Worm (Caenorhabditis elegans) whole organism, midembryonic: ENCODE results near the gene pgl-3.

Experiments
- T22C8.4 ChIP-seq: fragments of 200-800 bp; sonication (Bioruptor generic); IDR thresholded peaks from 2 replicates; pipeline ENCODE4 v1.3.6; 2022; ENCODE audit warnings: missing genetic modification characterization, missing compliant biosample characterization
- cog-1 ChIP-seq: sonication (generic microtip); optimal IDR thresholded peaks from 2 replicates; lab custom pipeline; 2016; ENCODE audit warnings: missing genetic modification characterization, missing compliant biosample characterization
- flt-1 ChIP-seq: fragments of 200-800 bp; sonication (Bioruptor generic); IDR thresholded peaks from 2 replicates; pipeline ENCODE4 v1.3.6; 2022; ENCODE audit warnings: missing genetic modification characterization, missing compliant biosample characterization
- klf-2 ChIP-seq: fragments of 200-800 bp; sonication (Bioruptor generic); conservative IDR thresholded peaks from 2 replicates; pipeline ENCODE4 v1.3.6; 2022; ENCODE audit warnings: missing genetic modification reagents, missing genetic modification characterization, missing compliant biosample characterization
- med-1 ChIP-seq: sonication (generic microtip); optimal IDR thresholded peaks from 2 replicates; lab custom pipeline; 2017; ENCODE audit warnings: missing genetic modification characterization, mild to moderate bottlenecking, missing compliant biosample characterization, antibody characterized with exemption, missing genetic modification reagents; ENCODE audit not compliant: insufficient read depth
- ref-1 ChIP-seq: fragments of 200-800 bp; sonication (Bioruptor generic); conservative IDR thresholded peaks from 2 replicates; pipeline ENCODE4 v1.3.6; 2022; ENCODE audit warnings: missing genetic modification reagents, missing genetic modification characterization, missing compliant biosample characterization
- tab-1 ChIP-seq: fragments of 200-800 bp; sonication (Bioruptor generic); IDR thresholded peaks from 2 replicates; pipeline ENCODE4 v1.3.6; 2022; ENCODE audit warnings: missing genetic modification characterization, missing compliant biosample characterization
- ztf-29 ChIP-seq: fragments of 200-800 bp; sonication (Bioruptor generic); IDR thresholded peaks from 2 replicates; pipeline ENCODE4 v1.3.6; 2022; ENCODE audit warnings: missing genetic modification reagents, missing genetic modification characterization, missing compliant biosample characterization

DNA sequence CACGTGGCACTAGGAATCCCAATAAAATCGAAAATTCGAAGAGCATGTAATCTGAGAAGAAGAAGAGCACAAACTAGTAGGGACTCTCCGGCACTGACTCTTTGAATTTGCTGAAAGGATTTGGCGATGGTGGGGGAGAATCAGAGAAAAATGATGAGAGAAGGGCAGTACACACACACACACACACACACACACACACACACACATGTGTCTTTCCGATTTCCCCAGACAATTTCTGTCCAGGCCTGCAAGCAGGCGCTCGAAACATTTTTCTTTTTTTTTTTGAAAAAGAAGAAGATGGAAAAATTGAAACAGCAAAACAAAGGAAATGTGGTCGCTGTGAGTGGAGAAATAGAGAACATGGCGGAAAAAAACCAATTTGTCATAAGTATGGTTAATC is 25.7 kb upstream of the pgl-3 start, which contains the start of gene tig-2:
- TF ChIP-seq cog-1 (tag; lab: Kevin White, UChicago) (no peak), ztf-29 (GFP tag; lab: Robert Waterston, UW) (no peak), flt-1 (GFP tag; lab: Robert Waterston, UW) (no peak), ref-1 (GFP tag; lab: Robert Waterston, UW) (no peak), med-1 (GFP tag; lab: Kevin White, UChicago) (no peak), klf-2 (GFP tag; lab: Robert Waterston, UW) (no peak), tab-1 (GFP tag; lab: Robert Waterston, UW) (no peak), T22C8.4 (GFP tag; lab: Robert Waterston, UW) (no peak)
